Worm (Caenorhabditis elegans) whole organism, L3 larva: ENCODE data around the gene C06E4.3.

Experiments
- R02D3.7 ChIP-seq: fragments of 150-350 bp; optimal IDR thresholded peaks from 2 replicates; lab custom pipeline; 2014; ENCODE audit warnings: missing biosample characterization, missing genetic modification characterization
- ZK546.5 ChIP-seq: sonication (generic microtip); optimal IDR thresholded peaks from 2 replicates; lab custom pipeline; 2017; ENCODE audit warnings: missing biosample characterization, missing genetic modification characterization
- aly-2 ChIP-seq: fragments of 150-350 bp; optimal IDR thresholded peaks from 2 replicates; lab custom pipeline; 2014; ENCODE audit warnings: missing biosample characterization, missing genetic modification characterization
- ama-1 ChIP-seq: fragments of 150-350 bp; optimal IDR thresholded peaks from 2 replicates; lab custom pipeline; 2018
- ceh-16 ChIP-seq: sonication (generic microtip); optimal IDR thresholded peaks from 2 replicates; lab custom pipeline; 2017; ENCODE audit warnings: missing biosample characterization, missing genetic modification characterization
- ceh-28 ChIP-seq: fragments of 150-350 bp; optimal IDR thresholded peaks from 2 replicates; lab custom pipeline; 2014; ENCODE audit warnings: missing biosample characterization, missing genetic modification reagents, missing genetic modification characterization
- ceh-82 ChIP-seq: fragments of 150-350 bp; optimal IDR thresholded peaks from 2 replicates; lab custom pipeline; 2014; ENCODE audit warnings: missing biosample characterization, missing genetic modification characterization
- ceh-9 ChIP-seq: sonication (generic microtip); optimal IDR thresholded peaks from 2 replicates; lab custom pipeline; 2018; ENCODE audit warnings: missing biosample characterization, missing genetic modification characterization
- daf-12 ChIP-seq: fragments of 150-350 bp; optimal IDR thresholded peaks from 2 replicates; lab custom pipeline; 2014; ENCODE audit warnings: missing biosample characterization, missing genetic modification reagents, missing genetic modification characterization
- egl-27 ChIP-seq: sonication (generic microtip); optimal IDR thresholded peaks from 4 replicates; lab custom pipeline; 2017; ENCODE audit warnings: missing biosample characterization, missing genetic modification reagents, missing genetic modification characterization
- egl-5 ChIP-seq: fragments of 150-350 bp; optimal IDR thresholded peaks from 2 replicates; lab custom pipeline; 2017; ENCODE audit warnings: missing biosample characterization, missing genetic modification reagents, missing genetic modification characterization, inconsistent platforms
- elt-2 ChIP-seq: sonication (generic microtip); optimal IDR thresholded peaks from 2 replicates; lab custom pipeline; 2016; ENCODE audit warnings: missing genetic modification reagents, mild to moderate bottlenecking, missing genetic modification characterization, missing compliant biosample characterization
- elt-3 ChIP-seq, 3 experiments: fragments of 150-350 bp in 1 of 3; sonication (generic microtip) in 2 of 3; optimal IDR thresholded peaks; 2 replicates in 2 of 3; 4 replicates in 1 of 3; lab custom pipeline; 2014 to 2017; ENCODE audit warnings: missing biosample characterization in 3 of 3, missing genetic modification characterization in 3 of 3
- eor-1 ChIP-seq, 2 experiments: fragments of 150-350 bp; optimal IDR thresholded peaks; 2 replicates each; lab custom pipeline; 2014 to 2018; ENCODE audit warnings: missing biosample characterization in 2 of 2, missing genetic modification characterization in 2 of 2
- fkh-10 ChIP-seq: sonication (generic microtip); optimal IDR thresholded peaks from 2 replicates; lab custom pipeline; 2017; ENCODE audit warnings: missing biosample characterization, missing genetic modification reagents, missing genetic modification characterization
- fos-1 ChIP-seq: fragments of 150-350 bp; optimal IDR thresholded peaks from 2 replicates; lab custom pipeline; 2014; ENCODE audit warnings: missing biosample characterization, missing genetic modification characterization
- hmg-11 ChIP-seq: sonication (generic microtip); optimal IDR thresholded peaks from 2 replicates; lab custom pipeline; 2016; ENCODE audit warnings: missing genetic modification characterization, missing compliant biosample characterization
- jun-1 ChIP-seq: fragments of 150-350 bp; optimal IDR thresholded peaks from 2 replicates; lab custom pipeline; 2014; ENCODE audit warnings: missing biosample characterization, missing genetic modification reagents, missing genetic modification characterization
- lin-15B ChIP-seq: fragments of 150-350 bp; optimal IDR thresholded peaks from 2 replicates; lab custom pipeline; 2014; ENCODE audit warnings: missing biosample characterization, missing genetic modification characterization
- lsy-12 ChIP-seq: sonication (generic microtip); optimal IDR thresholded peaks from 2 replicates; lab custom pipeline; 2016; ENCODE audit warnings: mild to moderate bottlenecking, missing genetic modification characterization, missing compliant biosample characterization
- mml-1 ChIP-seq: fragments of 150-350 bp; sonication (generic microtip); optimal IDR thresholded peaks from 3 replicates; lab custom pipeline; 2014; ENCODE audit warnings: missing biosample characterization, missing genetic modification characterization
- nhr-11 ChIP-seq: fragments of 150-350 bp; optimal IDR thresholded peaks from 2 replicates; lab custom pipeline; 2014; ENCODE audit warnings: missing biosample characterization, missing genetic modification characterization
- nhr-23 ChIP-seq: fragments of 150-350 bp; optimal IDR thresholded peaks from 2 replicates; lab custom pipeline; 2014; ENCODE audit warnings: missing biosample characterization, missing genetic modification reagents, missing genetic modification characterization
- nhr-237 ChIP-seq: fragments of 150-350 bp; optimal IDR thresholded peaks from 2 replicates; lab custom pipeline; 2014; ENCODE audit warnings: missing biosample characterization, missing genetic modification characterization
- nhr-25 ChIP-seq: sonication (generic microtip); optimal IDR thresholded peaks from 2 replicates; lab custom pipeline; 2017; ENCODE audit warnings: missing biosample characterization, missing genetic modification characterization
- nhr-28 ChIP-seq: fragments of 150-350 bp; optimal IDR thresholded peaks from 2 replicates; lab custom pipeline; 2014; ENCODE audit warnings: missing biosample characterization, missing genetic modification characterization
- nhr-43 ChIP-seq: sonication (generic microtip); optimal IDR thresholded peaks from 2 replicates; lab custom pipeline; 2016; ENCODE audit warnings: mild to moderate bottlenecking, missing genetic modification characterization, missing compliant biosample characterization; ENCODE audit not compliant: poor library complexity, severe bottlenecking
- nhr-67 ChIP-seq: fragments of 150-350 bp; optimal IDR thresholded peaks from 2 replicates; lab custom pipeline; 2014; ENCODE audit warnings: missing biosample characterization, missing genetic modification characterization
- pha-4 ChIP-seq: fragments of 150-350 bp; optimal IDR thresholded peaks from 2 replicates; lab custom pipeline; 2014; ENCODE audit warnings: missing biosample characterization, missing genetic modification reagents, missing genetic modification characterization
- pqm-1 ChIP-seq: fragments of 150-350 bp; optimal IDR thresholded peaks from 2 replicates; lab custom pipeline; 2017; ENCODE audit warnings: missing biosample characterization, missing genetic modification characterization, inconsistent platforms
- sea-2 ChIP-seq: fragments of 150-350 bp; sonication (generic microtip); optimal IDR thresholded peaks from 4 replicates; lab custom pipeline; 2014; ENCODE audit warnings: missing biosample characterization, missing genetic modification reagents, missing genetic modification characterization
- snpc-4 ChIP-seq: fragments of 150-350 bp; optimal IDR thresholded peaks from 2 replicates; lab custom pipeline; 2014; ENCODE audit warnings: missing biosample characterization, missing genetic modification characterization
- tbx-2 ChIP-seq: sonication (generic microtip); optimal IDR thresholded peaks from 2 replicates; lab custom pipeline; 2016; ENCODE audit warnings: mild to moderate bottlenecking, missing genetic modification characterization, missing compliant biosample characterization
- unc-39 ChIP-seq: sonication (generic microtip); optimal IDR thresholded peaks from 4 replicates; lab custom pipeline; 2017; ENCODE audit warnings: missing biosample characterization, missing genetic modification characterization
- unc-62 ChIP-seq: fragments of 150-350 bp; sonication (generic microtip); optimal IDR thresholded peaks from 4 replicates; lab custom pipeline; 2014; ENCODE audit warnings: missing biosample characterization, missing genetic modification reagents, missing genetic modification characterization
- zag-1 ChIP-seq: fragments of 150-350 bp; optimal IDR thresholded peaks from 2 replicates; lab custom pipeline; 2014; ENCODE audit warnings: missing biosample characterization, missing genetic modification characterization
- ztf-11 ChIP-seq: fragments of 150-350 bp; optimal IDR thresholded peaks from 2 replicates; lab custom pipeline; 2014; ENCODE audit warnings: missing biosample characterization, missing genetic modification characterization
- ztf-4 ChIP-seq: fragments of 150-350 bp; optimal IDR thresholded peaks from 2 replicates; lab custom pipeline; 2014; ENCODE audit warnings: missing biosample characterization, missing genetic modification characterization

The C06E4.3 gene

DNA sequence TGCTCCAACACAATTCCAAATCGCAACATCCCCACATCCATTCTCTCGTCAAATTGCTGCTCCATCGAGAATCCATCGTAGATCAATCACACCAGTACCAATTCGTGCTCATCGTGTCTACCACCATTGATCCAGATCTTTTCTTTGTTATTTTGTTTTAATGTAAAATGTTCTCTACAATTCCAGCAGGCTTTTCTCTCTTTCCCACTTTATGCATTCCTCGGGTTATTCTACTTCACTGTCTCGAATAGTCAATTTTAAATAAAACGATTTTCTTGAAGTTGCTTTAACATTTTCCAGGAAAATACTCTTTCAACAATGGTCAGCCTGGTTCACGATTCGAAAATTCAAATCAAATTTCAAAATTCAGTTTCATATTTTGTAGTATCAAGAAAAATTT lies 22.3 kb downstream of the C06E4.3 start, which contains the start of gene C06E4.1:
Gene C06E4.1 (plus strand): TSS at position 301 of the 400 bp plus-strand sequence.
- TF ChIP-seq jun-1 (tag; lab: Kevin White, UChicago) (no peak), elt-2 (tag; lab: Kevin White, UChicago) (no peak), ztf-4 (tag; lab: Kevin White, UChicago) (no peak), ZK546.5 (tag; lab: Kevin White, UChicago) (no peak), pha-4 (no peak), ceh-16 (tag; lab: Kevin White, UChicago) (no peak), nhr-237 (tag; lab: Kevin White, UChicago) (no peak), nhr-43 (no peak), fos-1 (tag; lab: Kevin White, UChicago) (no peak), egl-27 (tag; lab: Kevin White, UChicago) (no peak), sea-2 (GFP tag; lab: Kevin White, UChicago) (no peak), ceh-9 (no peak), aly-2 (tag; lab: Kevin White, UChicago) (no peak), nhr-28 (tag; lab: Kevin White, UChicago) (no peak)
- TF ChIP-seq, all 47 proteins: peak for 0

DNA sequence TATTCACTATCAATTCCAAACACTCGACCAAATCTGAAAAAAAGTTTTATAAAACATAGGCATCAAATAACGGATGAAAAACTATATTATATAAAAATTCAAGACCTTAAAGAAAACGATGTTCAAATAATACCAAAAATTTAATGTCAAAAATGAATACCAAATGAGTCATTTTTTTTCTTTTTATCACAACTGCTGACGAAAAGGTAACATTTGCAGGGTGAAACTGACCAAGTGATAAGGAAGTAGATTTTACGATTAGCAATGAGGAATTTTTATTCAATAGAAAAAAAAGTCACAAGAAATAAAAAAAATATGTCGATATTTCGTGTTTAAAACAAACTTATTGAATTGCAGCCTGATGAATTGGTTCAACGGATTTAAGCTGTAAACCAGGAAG lies 25.2 kb downstream of the C06E4.3 start, which contains the start of gene C06E4.8:
Gene C06E4.8 (minus strand): TSS at position 37 of the 400 bp plus-strand sequence.
- no peak for TF ChIP-seq unc-39 (tag; lab: Kevin White, UChicago)
- TF ChIP-seq elt-2 (tag; lab: Kevin White, UChicago) = peak; percentile 6
- no peak for TF ChIP-seq lin-15B (tag; lab: Kevin White, UChicago)

DNA sequence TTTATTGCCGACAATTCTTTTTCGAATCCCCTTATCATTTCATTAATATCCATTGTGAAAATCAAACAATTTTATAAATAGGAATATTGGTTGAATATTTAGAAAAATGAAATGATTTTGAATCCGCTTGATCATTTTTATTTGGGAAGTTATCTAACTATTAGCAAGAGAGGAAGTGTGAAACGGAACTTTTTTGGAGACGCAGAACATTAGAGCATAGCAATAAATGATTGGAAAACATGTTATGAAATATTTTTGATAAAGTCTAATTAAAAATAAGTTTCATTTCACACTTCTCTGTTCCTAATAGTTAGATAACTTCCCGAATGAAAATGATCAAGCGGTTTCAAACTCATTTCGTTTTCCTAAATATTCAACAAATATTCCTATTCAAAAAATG lies 26.8 kb downstream of the C06E4.3 start, which contains the start of gene F42C5.3:
Gene F42C5.3 (minus strand): TSS at position 101 of the 400 bp plus-strand sequence.
- no peak for TF ChIP-seq lsy-12 (tag; lab: Kevin White, UChicago)
- TF ChIP-seq ztf-11 = no peak
- no peak for TF ChIP-seq jun-1 (tag; lab: Kevin White, UChicago)
- no peak for TF ChIP-seq daf-12 (tag; lab: Kevin White, UChicago)
- no peak for TF ChIP-seq eor-1 (tag; optimal IDR thresholded peaks at IDR 0.05; lab: Kevin White, UChicago)
- no peak for TF ChIP-seq ceh-16 (tag; lab: Kevin White, UChicago)
- TF ChIP-seq mml-1 (tag; lab: Kevin White, UChicago) = no peak
- TF ChIP-seq R02D3.7 (tag; lab: Kevin White, UChicago) = no peak
- TF ChIP-seq pha-4 = no peak
- no peak for TF ChIP-seq nhr-28 (tag; lab: Kevin White, UChicago)
- no peak for TF ChIP-seq ceh-28 (tag; lab: Kevin White, UChicago)
- TF ChIP-seq nhr-11 (tag; lab: Kevin White, UChicago) = no peak
- TF ChIP-seq elt-3 (tag; optimal IDR thresholded peaks at IDR 0.05; lab: Kevin White, UChicago) = no peak
- no peak for TF ChIP-seq snpc-4
- no peak for TF ChIP-seq ceh-82 (tag; lab: Kevin White, UChicago)
- no peak for TF ChIP-seq sea-2 (GFP tag; lab: Kevin White, UChicago)
- TF ChIP-seq nhr-25 (tag; lab: Kevin White, UChicago) = no peak

DNA sequence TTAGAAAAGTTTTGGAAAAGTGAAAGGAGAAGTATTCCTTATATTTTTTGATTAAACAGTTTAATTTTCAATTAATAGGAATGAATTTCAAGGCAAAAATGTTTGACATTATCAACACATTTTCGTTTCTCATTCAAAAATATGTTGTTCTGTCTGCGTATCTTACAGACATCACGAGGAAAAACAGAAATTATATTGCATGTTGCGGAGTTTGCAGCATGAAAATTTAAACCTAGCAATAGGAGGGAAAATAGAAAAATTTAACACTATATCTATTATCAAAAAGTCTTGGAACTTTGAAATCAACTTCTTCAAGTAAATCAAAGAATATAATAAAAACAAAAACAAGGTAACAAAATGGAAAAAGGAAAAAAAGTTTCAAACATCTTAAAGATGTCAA lies 30.4 kb downstream of the C06E4.3 start:
- TF ChIP-seq elt-2 (tag; lab: Kevin White, UChicago) (peak; percentile 18), pqm-1 (tag; lab: Kevin White, UChicago) (no peak), ceh-16 (tag; lab: Kevin White, UChicago) (no peak)
- TF ChIP-seq, all 47 proteins: peak for 1

DNA sequence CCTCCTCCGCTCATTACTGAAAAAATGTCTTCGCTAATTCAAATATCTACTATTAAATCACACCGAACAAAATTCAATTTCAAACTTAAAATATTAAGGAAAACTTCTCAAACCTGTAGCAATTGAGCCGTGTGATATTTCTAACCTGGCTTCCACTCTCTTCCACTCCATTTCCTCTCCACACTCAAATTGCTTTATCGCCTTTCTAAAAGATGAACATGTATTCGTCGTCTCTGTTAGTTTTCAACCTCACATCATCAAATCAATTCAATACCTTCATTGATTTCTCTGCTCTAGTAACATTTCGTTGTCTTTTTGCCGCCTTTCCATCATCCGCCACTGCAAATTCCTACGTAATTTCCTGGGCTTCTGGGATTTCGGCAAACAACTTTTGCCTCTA lies 31.3 kb downstream of the C06E4.3 start, which contains the start of gene F42C5.4:
Gene F42C5.4 (minus strand): TSS at position 171 of the 400 bp plus-strand sequence.
- TF ChIP-seq ceh-28 (tag; lab: Kevin White, UChicago) = no peak
- TF ChIP-seq R02D3.7 (tag; lab: Kevin White, UChicago) = no peak
- no peak for TF ChIP-seq fos-1 (tag; lab: Kevin White, UChicago)
- no peak for TF ChIP-seq aly-2 (tag; lab: Kevin White, UChicago)
- no peak for TF ChIP-seq ztf-11
- TF ChIP-seq fkh-10 = no peak
- no peak for TF ChIP-seq zag-1 (tag; lab: Kevin White, UChicago)
- no peak for TF ChIP-seq daf-12 (tag; lab: Kevin White, UChicago)
- no peak for TF ChIP-seq mml-1 (tag; lab: Kevin White, UChicago)
- TF ChIP-seq, all 47 proteins: peak for 0

DNA sequence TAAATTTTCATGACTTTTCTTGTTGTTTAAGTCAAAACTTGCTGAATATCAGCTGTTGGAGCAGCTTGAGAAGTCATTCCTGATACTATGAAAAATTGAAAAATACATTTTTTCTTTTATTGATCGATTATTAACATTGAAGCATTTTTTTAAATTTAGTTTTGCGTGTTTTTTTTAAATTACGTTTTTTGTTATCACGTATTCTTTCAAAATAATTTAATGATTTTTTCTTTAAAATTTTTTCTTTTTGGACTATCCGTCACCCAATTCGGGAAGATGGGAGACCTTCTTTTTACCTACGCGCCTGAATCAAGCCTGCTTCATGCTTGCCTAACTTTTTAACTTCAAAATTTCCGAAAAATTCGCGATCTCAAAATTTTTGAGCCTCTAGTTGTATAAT lies 33.4 kb downstream of the C06E4.3 start, which contains the start of gene F42C5.5:
Gene F42C5.5 (minus strand): TSS at position 101 of the 400 bp plus-strand sequence.
- no peak for TF ChIP-seq jun-1 (tag; lab: Kevin White, UChicago)
- TF ChIP-seq elt-3 (tag; optimal IDR thresholded peaks at IDR 0.05; lab: Kevin White, UChicago) = no peak
- TF ChIP-seq ceh-16 (tag; lab: Kevin White, UChicago) = no peak
- no peak for TF ChIP-seq fkh-10
- TF ChIP-seq pqm-1 (tag; lab: Kevin White, UChicago) = no peak
- no peak for TF ChIP-seq nhr-25 (tag; lab: Kevin White, UChicago)
- TF ChIP-seq tbx-2 (tag; lab: Kevin White, UChicago) = no peak
- TF ChIP-seq nhr-28 (tag; lab: Kevin White, UChicago) = no peak
- no peak for TF ChIP-seq daf-12 (tag; lab: Kevin White, UChicago)
- TF ChIP-seq unc-62 (GFP tag; lab: Kevin White, UChicago) = no peak
- TF ChIP-seq nhr-67 (tag; lab: Kevin White, UChicago) = no peak
- no peak for TF ChIP-seq ama-1
- no peak for TF ChIP-seq ceh-9
- no peak for TF ChIP-seq nhr-23 (tag; lab: Kevin White, UChicago)
- TF ChIP-seq egl-5 = no peak
- no peak for TF ChIP-seq ceh-28 (tag; lab: Kevin White, UChicago)
- no peak for TF ChIP-seq hmg-11
- TF ChIP-seq egl-27 (tag; lab: Kevin White, UChicago) = no peak
